Fruit fly (Drosophila melanogaster) whole organism, embryonic: ENCODE data around the gene CG1847.

Experiments
- Atf6 ChIP-seq: fragments of 200-800 bp; sonication (Bioruptor generic); IDR thresholded peaks from 2 replicates; pipeline ENCODE4 v1.3.6; 2022; ENCODE audit warnings: missing biosample characterization, missing genetic modification characterization
- Blimp-1 ChIP-seq: fragments of 200-800 bp; sonication (Bioruptor generic); optimal IDR thresholded peaks from 3 replicates; lab custom pipeline; 2018; ENCODE audit warnings: missing biosample characterization, missing genetic modification characterization, mild to moderate bottlenecking, moderate library complexity, missing genetic modification reagents
- CG10959 ChIP-seq: fragments of 200-800 bp; sonication (Bioruptor generic); IDR thresholded peaks from 2 replicates; pipeline ENCODE4 v1.3.6; 2022; ENCODE audit warnings: missing biosample characterization, missing genetic modification characterization
- CG13123 ChIP-seq: fragments of 200-800 bp; sonication (Bioruptor generic); optimal IDR thresholded peaks from 2 replicates; lab custom pipeline; 2016; ENCODE audit warnings: missing biosample characterization, missing genetic modification characterization
- CG13287 ChIP-seq: fragments of 200-800 bp; sonication (Bioruptor generic); IDR thresholded peaks from 2 replicates; pipeline ENCODE4 v1.3.6; 2022; ENCODE audit warnings: missing biosample characterization, missing genetic modification characterization; ENCODE audit not compliant: partially characterized antibody
- CG16863 ChIP-seq: fragments of 200-800 bp; sonication (Bioruptor generic); optimal IDR thresholded peaks from 3 replicates; lab custom pipeline; 2016; ENCODE audit warnings: missing biosample characterization, missing genetic modification characterization
- CG18476 ChIP-seq: fragments of 200-800 bp; sonication (Bioruptor generic); optimal IDR thresholded peaks from 2 replicates; lab custom pipeline; 2016; ENCODE audit warnings: missing biosample characterization, mild to moderate bottlenecking, missing genetic modification characterization
- CG4730 ChIP-seq: fragments of 200-800 bp; sonication (Bioruptor generic); IDR thresholded peaks from 2 replicates; pipeline ENCODE4 v1.3.6; 2022; ENCODE audit warnings: missing biosample characterization, missing genetic modification characterization
- CG6272 ChIP-seq: fragments of 200-800 bp; sonication (Bioruptor generic); IDR thresholded peaks from 2 replicates; pipeline ENCODE4 v1.3.6; 2022; ENCODE audit warnings: missing biosample characterization, missing genetic modification characterization
- CG6765 ChIP-seq: fragments of 200-800 bp; sonication (Bioruptor generic); optimal IDR thresholded peaks from 3 replicates; lab custom pipeline; 2017; ENCODE audit warnings: missing biosample characterization, mild to moderate bottlenecking, missing genetic modification characterization
- CG7357 ChIP-seq: fragments of 200-800 bp; sonication (Bioruptor generic); IDR thresholded peaks from 3 replicates; pipeline ENCODE4 v1.3.6; 2022; ENCODE audit warnings: missing biosample characterization, missing genetic modification characterization
- CG9609 ChIP-seq: fragments of 200-800 bp; sonication (Bioruptor generic); optimal IDR thresholded peaks from 3 replicates; lab custom pipeline; 2016; ENCODE audit warnings: missing biosample characterization, missing genetic modification characterization
- CG9876 ChIP-seq: fragments of 200-800 bp; sonication (Bioruptor generic); optimal IDR thresholded peaks from 2 replicates; lab custom pipeline; 2016; ENCODE audit warnings: missing biosample characterization, missing genetic modification characterization
- D19B ChIP-seq: fragments of 200-800 bp; sonication (Bioruptor generic); optimal IDR thresholded peaks from 2 replicates; lab custom pipeline; 2017; ENCODE audit warnings: missing biosample characterization, mild to moderate bottlenecking, missing genetic modification characterization
- Dip2 ChIP-seq: fragments of 200-800 bp; sonication (Bioruptor generic); IDR thresholded peaks from 2 replicates; pipeline ENCODE4 v1.3.6; 2022; ENCODE audit warnings: missing biosample characterization, missing genetic modification characterization
- Drgx ChIP-seq: fragments of 200-800 bp; sonication (Bioruptor generic); IDR thresholded peaks from 2 replicates; pipeline ENCODE4 v1.3.6; 2022; ENCODE audit warnings: missing biosample characterization, missing genetic modification characterization
- Ets65A ChIP-seq: fragments of 200-800 bp; sonication (Bioruptor generic); peaks from one replicate; lab custom pipeline; 2016; ENCODE audit warnings: missing biosample characterization, missing genetic modification characterization
- Gug ChIP-seq: fragments of 200-800 bp; sonication (Bioruptor generic); IDR thresholded peaks from 4 replicates; pipeline ENCODE4 v1.3.6; 2022; ENCODE audit warnings: missing biosample characterization, missing genetic modification characterization
- Hmx ChIP-seq: fragments of 200-800 bp; sonication (Bioruptor generic); optimal IDR thresholded peaks from 2 replicates; lab custom pipeline; 2016; ENCODE audit warnings: missing biosample characterization, missing genetic modification characterization
- Meics ChIP-seq: fragments of 200-800 bp; sonication (Bioruptor generic); optimal IDR thresholded peaks from 2 replicates; lab custom pipeline; 2017; ENCODE audit warnings: missing biosample characterization, mild to moderate bottlenecking, missing genetic modification characterization
- NfI ChIP-seq: fragments of 200-800 bp; sonication (Bioruptor generic); optimal IDR thresholded peaks from 3 replicates; lab custom pipeline; 2018; ENCODE audit warnings: missing biosample characterization, mild to moderate bottlenecking, missing genetic modification characterization, moderate library complexity
- aop ChIP-seq: fragments of 200-800 bp; sonication (Bioruptor generic); IDR thresholded peaks from 2 replicates; pipeline ENCODE4 v1.3.6; 2022; ENCODE audit warnings: missing biosample characterization, missing genetic modification characterization
- bcd ChIP-seq: fragments of 200-800 bp; sonication (Bioruptor generic); optimal IDR thresholded peaks from 2 replicates; lab custom pipeline; 2017; ENCODE audit warnings: missing biosample characterization, mild to moderate bottlenecking, missing genetic modification characterization
- croc ChIP-seq: fragments of 200-800 bp; sonication (Bioruptor generic); conservative IDR thresholded peaks from 3 replicates; pipeline ENCODE4 v1.3.6; 2022; ENCODE audit warnings: missing biosample characterization, missing genetic modification characterization
- exex ChIP-seq: fragments of 200-800 bp; sonication (Bioruptor generic); optimal IDR thresholded peaks from 4 replicates; lab custom pipeline; 2018; ENCODE audit warnings: missing biosample characterization, mild to moderate bottlenecking, missing genetic modification characterization, moderate library complexity
- grn ChIP-seq: fragments of 200-800 bp; sonication (Bioruptor generic); optimal IDR thresholded peaks from 3 replicates; lab custom pipeline; 2017; ENCODE audit warnings: missing biosample characterization, missing genetic modification characterization
- hbn ChIP-seq: fragments of 200-800 bp; sonication (Bioruptor generic); IDR thresholded peaks from 2 replicates; pipeline ENCODE4 v1.3.6; 2022; ENCODE audit warnings: missing biosample characterization, missing genetic modification characterization; ENCODE audit not compliant: partially characterized antibody
- hkb ChIP-seq, 2 experiments: fragments of 200-800 bp in 1 of 2; fragments of >200 bp in 1 of 2; sonication (Bioruptor generic) in 1 of 2; IDR thresholded peaks in 1 of 2; optimal IDR thresholded peaks in 1 of 2; 2 replicates each; pipeline versions ENCODE4 v1.3.6 to Lab custom; 2017 to 2022; ENCODE audit warnings: missing biosample characterization in 1 of 2, missing genetic modification characterization in 1 of 2
- hth ChIP-seq: fragments of >200 bp; optimal IDR thresholded peaks from 2 replicates; lab custom pipeline; 2017; ENCODE audit warnings: inconsistent platforms
- insv ChIP-seq, 2 experiments: fragments of 200-800 bp; sonication (Bioruptor generic); optimal IDR thresholded peaks; 3 replicates each; lab custom pipeline; 2016 to 2018; ENCODE audit warnings: missing biosample characterization in 2 of 2, missing genetic modification characterization in 2 of 2
- ken ChIP-seq: fragments of 200-800 bp; sonication (Bioruptor generic); IDR thresholded peaks from 3 replicates; pipeline ENCODE4 v1.3.6; 2022; ENCODE audit warnings: missing biosample characterization, missing genetic modification characterization
- lab ChIP-seq: fragments of 200-800 bp; sonication (Bioruptor generic); optimal IDR thresholded peaks from 3 replicates; lab custom pipeline; 2017; ENCODE audit warnings: missing biosample characterization, missing genetic modification characterization, mild to moderate bottlenecking, moderate library complexity, missing genetic modification reagents
- lmd ChIP-seq: fragments of 200-800 bp; sonication (Bioruptor generic); IDR thresholded peaks from 2 replicates; pipeline ENCODE4 v1.3.6; 2022; ENCODE audit warnings: missing biosample characterization, missing genetic modification characterization
- mirr ChIP-seq: fragments of 200-800 bp; sonication (Bioruptor generic); optimal IDR thresholded peaks from 3 replicates; lab custom pipeline; 2018; ENCODE audit warnings: missing biosample characterization, mild to moderate bottlenecking, missing genetic modification characterization
- mld ChIP-seq: fragments of 200-800 bp; sonication (Bioruptor generic); IDR thresholded peaks from 3 replicates; pipeline ENCODE4 v1.3.6; 2022; ENCODE audit warnings: missing biosample characterization, missing genetic modification characterization; ENCODE audit not compliant: partially characterized antibody
- pan ChIP-seq, 4 experiments: fragments of >200 bp in 3 of 4; fragments of 200-800 bp in 1 of 4; sonication (Bioruptor generic) in 1 of 4; optimal IDR thresholded peaks in 3 of 4; IDR thresholded peaks in 1 of 4; 2 replicates each; pipeline versions ENCODE4 v1.3.6 to Lab custom; 2017 to 2022; ENCODE audit warnings: missing biosample characterization in 2 of 4, missing genetic modification characterization in 2 of 4, mixed read lengths in 1 of 4
- prd ChIP-seq, 3 experiments: fragments of >200 bp in 2 of 3; fragments of 200-800 bp in 1 of 3; sonication (Bioruptor generic) in 1 of 3; optimal IDR thresholded peaks in 2 of 3; IDR thresholded peaks in 1 of 3; 2 replicates in 2 of 3; 3 replicates in 1 of 3; pipeline versions ENCODE4 v1.3.6 to Lab custom; 2017 to 2022; ENCODE audit warnings: missing biosample characterization in 1 of 3, missing genetic modification characterization in 1 of 3
- row ChIP-seq: fragments of 200-800 bp; sonication (Bioruptor generic); IDR thresholded peaks from 3 replicates; pipeline ENCODE4 v1.3.6; 2022; ENCODE audit warnings: missing biosample characterization, missing genetic modification characterization
- slp2 ChIP-seq: fragments of 200-800 bp; sonication (Bioruptor generic); optimal IDR thresholded peaks from 2 replicates; lab custom pipeline; 2016; ENCODE audit warnings: missing biosample characterization, missing genetic modification characterization
- so ChIP-seq: fragments of 200-800 bp; sonication (Bioruptor generic); IDR thresholded peaks from 3 replicates; pipeline ENCODE4 v1.3.6; 2022; ENCODE audit warnings: missing biosample characterization, missing genetic modification characterization
- sob ChIP-seq: fragments of 200-800 bp; sonication (Bioruptor generic); IDR thresholded peaks from 2 replicates; pipeline ENCODE4 v1.3.6; 2022; ENCODE audit warnings: missing biosample characterization, missing genetic modification characterization
- stc ChIP-seq: fragments of 200-800 bp; sonication (Bioruptor generic); IDR thresholded peaks from 2 replicates; pipeline ENCODE4 v1.3.6; 2022; ENCODE audit warnings: missing biosample characterization, missing genetic modification characterization
- sug ChIP-seq: fragments of 200-800 bp; optimal IDR thresholded peaks from 2 replicates; lab custom pipeline; 2019; ENCODE audit warnings: missing biosample characterization, mild to moderate bottlenecking, missing genetic modification characterization, moderate library complexity
- twi ChIP-seq: fragments of 200-800 bp; optimal IDR thresholded peaks from 2 replicates; lab custom pipeline; 2019; ENCODE audit warnings: missing biosample characterization, mild to moderate bottlenecking, missing genetic modification characterization, moderate library complexity
- yki ChIP-seq: fragments of >200 bp; optimal IDR thresholded peaks from 3 replicates; lab custom pipeline; 2018
- zf30C ChIP-seq: fragments of 200-800 bp; sonication (Bioruptor generic); optimal IDR thresholded peaks from 3 replicates; lab custom pipeline; 2018; ENCODE audit warnings: missing biosample characterization, mild to moderate bottlenecking, missing genetic modification characterization

Gene CG1847

DNA sequence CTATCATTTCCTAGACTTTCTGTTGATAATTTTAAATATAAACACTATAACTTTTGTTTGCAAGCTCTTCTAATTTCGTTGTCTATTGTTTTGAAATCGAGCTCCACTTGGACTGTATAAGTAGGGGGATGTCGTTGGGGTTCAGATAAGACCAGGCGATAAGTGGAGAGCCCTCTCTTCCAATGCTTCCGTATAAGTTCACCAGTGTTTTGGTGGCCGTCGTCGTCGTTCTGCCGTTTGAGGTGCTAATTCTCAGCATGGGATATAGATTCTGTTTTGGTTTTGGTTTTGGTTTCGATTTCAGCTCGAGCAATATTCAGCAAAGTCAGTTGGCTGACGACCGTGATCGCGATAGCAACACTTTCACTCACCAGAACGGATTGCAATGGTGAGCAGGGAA is 4.1 kb downstream of the CG1847 start, which contains the start of gene CG15739 (continued):
- TF ChIP-seq Blimp-1, result peak; percentile 49

dm6 chrX:11875146-11875830 is 6.3 kb downstream of the CG1847 start:
- 0 out of 2 replicates have a peak, but pooled peaks have one; percentile 6 for TF ChIP-seq Atf6 (GFP tag; lab: Robert Waterston, UW)
- peak; percentile 96 for TF ChIP-seq grn (GFP tag; lab: Kevin White, UChicago)
- peak; percentile 30 for TF ChIP-seq mirr (GFP tag; lab: Kevin White, UChicago)
- no peak for TF ChIP-seq Dip2 (GFP tag; lab: Robert Waterston, UW)
- no peak for TF ChIP-seq CG9876 (GFP tag; lab: Kevin White, UChicago)
- TF ChIP-seq exex, result peak; percentile 64
- peak; percentile 69 for TF ChIP-seq Ets65A
- no peak for TF ChIP-seq CG4730 (GFP tag; lab: Robert Waterston, UW)
- no peak for TF ChIP-seq CG6272 (GFP tag; lab: Robert Waterston, UW)
- TF ChIP-seq row (GFP tag; lab: Robert Waterston, UW), result peak; percentile 73
- peak; percentile 95 for TF ChIP-seq D19B
- TF ChIP-seq sug (tag; lab: Kevin White, UChicago), result peak; percentile 38
- TF ChIP-seq pan (optimal IDR thresholded peaks at IDR 0.05; lab: Kevin White, UChicago), result no peak
- TF ChIP-seq pan (GFP tag; optimal IDR thresholded peaks at IDR 0.05 in 1 of 2, IDR thresholded peaks at IDR 0.05 in 1 of 2), result peak in 1 of 2 experiments; percentile 8

- no peak for TF ChIP-seq CG13287 (GFP tag; lab: Robert Waterston, UW)
- TF ChIP-seq CG18476 (GFP tag; lab: Kevin White, UChicago), result no peak
- TF ChIP-seq Gug (GFP tag; lab: Robert Waterston, UW), result no peak
- TF ChIP-seq lmd, result no peak
- no peak for TF ChIP-seq prd (optimal IDR thresholded peaks at IDR 0.05; lab: Kevin White, UChicago)
- TF ChIP-seq prd (GFP tag; IDR thresholded peaks at IDR 0.05; lab: Robert Waterston, UW), result 0 out of 3 replicates have a peak, but pooled peaks have one; percentile 14
- TF ChIP-seq CG7357 (GFP tag; lab: Robert Waterston, UW), result no peak
- TF ChIP-seq NfI (GFP tag; lab: Kevin White, UChicago), result no peak
- TF ChIP-seq so (GFP tag; lab: Robert Waterston, UW), result no peak
- no peak for TF ChIP-seq CG16863 (GFP tag; lab: Kevin White, UChicago)
- TF ChIP-seq croc (GFP tag; lab: Robert Waterston, UW), result no peak
- peak; percentile 51 for TF ChIP-seq row (GFP tag; lab: Robert Waterston, UW)
- no peak for TF ChIP-seq Ets65A
- TF ChIP-seq mld (GFP tag; lab: Robert Waterston, UW), result no peak
- TF ChIP-seq Meics (GFP tag; lab: Kevin White, UChicago), result peak; percentile 57
- no peak for TF ChIP-seq CG6765 (GFP tag; lab: Kevin White, UChicago)
- TF ChIP-seq Hmx (GFP tag; lab: Kevin White, UChicago), result no peak
- TF ChIP-seq ken (GFP tag; lab: Robert Waterston, UW), result no peak
- TF ChIP-seq hth, result no peak
- TF ChIP-seq hbn, result no peak
- TF ChIP-seq stc, result no peak
- no peak for TF ChIP-seq CG13123 (GFP tag; lab: Kevin White, UChicago)
- no peak for TF ChIP-seq zf30C (GFP tag; lab: Kevin White, UChicago)
- TF ChIP-seq sug (tag; lab: Kevin White, UChicago), result no peak
- TF ChIP-seq sob (GFP tag; lab: Robert Waterston, UW), result no peak
- TF ChIP-seq insv (GFP tag; optimal IDR thresholded peaks at IDR 0.05; lab: Kevin White, UChicago), result no peak
- no peak for TF ChIP-seq CG9609 (GFP tag; lab: Kevin White, UChicago)
- no peak for TF ChIP-seq yki (lab: Kevin White, UChicago)
- TF ChIP-seq slp2 (GFP tag; lab: Kevin White, UChicago), result no peak
- TF ChIP-seq bcd (GFP tag; lab: Kevin White, UChicago), result no peak
- TF ChIP-seq aop (GFP tag; lab: Robert Waterston, UW), result no peak
- TF ChIP-seq hkb (optimal IDR thresholded peaks at IDR 0.05; lab: Kevin White, UChicago), result no peak
- 0 out of 2 replicates have a peak, but pooled peaks have one; percentile 14 for TF ChIP-seq hkb (GFP tag; IDR thresholded peaks at IDR 0.05; lab: Robert Waterston, UW)
- no peak for TF ChIP-seq twi (tag; lab: Kevin White, UChicago)
- peak; percentile 48; the same call in 1 of the 2 replicates for TF ChIP-seq Drgx (GFP tag; lab: Robert Waterston, UW)
- TF ChIP-seq CG10959 (GFP tag; lab: Robert Waterston, UW), result no peak
- TF ChIP-seq lab (GFP tag; lab: Kevin White, UChicago), result no peak
Observed at dm6 chrX:11877165-11877564, 8.2 kb downstream of the CG1847 start, which contains the start of gene CG10352. TSS of gene CG10352 (minus strand) at chrX:11877168.
